Fruit fly (Drosophila melanogaster) ovary, adult (tissue): ENCODE results near the gene CG43052.

ENCODE experiments used
- CG17801 ChIP-seq: fragments of 200-800 bp; optimal IDR thresholded peaks from 2 replicates; lab custom pipeline; 2019; ENCODE audit warnings: missing biosample characterization, mild to moderate bottlenecking, missing genetic modification characterization, moderate library complexity; ENCODE audit not compliant: partially characterized antibody

CG43052 gene

dm6 chr2L:14355033-14355851 lies 3.4 kb downstream of the CG43052 start, which contains the start of gene Rab14:
Gene Rab14 (plus strand): TSS chr2L:14355145.
- TF ChIP-seq CG17801 (GFP tag; lab: Kevin White, UChicago): peak; percentile 47

- TF ChIP-seq CG17801 (GFP tag; lab: Kevin White, UChicago): no peak
These were observed 3.9 kb downstream of the CG43052 start for dm6 chr2L:14355852-14356174.

DNA sequence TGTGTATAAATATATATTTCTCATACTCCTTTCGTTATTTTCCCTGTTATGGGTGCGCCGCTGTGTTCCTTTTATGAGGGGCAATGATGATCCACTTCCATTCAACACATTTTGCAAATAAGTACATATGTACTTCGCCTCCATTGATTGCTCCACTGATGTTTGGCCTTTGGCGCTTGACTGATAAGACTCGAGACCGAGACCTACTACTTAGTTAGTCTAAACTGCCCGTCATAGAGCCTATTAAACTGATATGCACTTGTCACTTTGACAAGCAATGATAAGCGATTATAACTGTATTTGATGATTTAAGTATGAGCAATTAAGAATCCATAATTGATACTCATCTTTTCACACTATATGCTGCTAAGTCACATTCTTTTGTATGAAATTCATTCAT lies 4.4 kb downstream of the CG43052 start:
- TF ChIP-seq CG17801 (GFP tag; lab: Kevin White, UChicago): no peak

DNA sequence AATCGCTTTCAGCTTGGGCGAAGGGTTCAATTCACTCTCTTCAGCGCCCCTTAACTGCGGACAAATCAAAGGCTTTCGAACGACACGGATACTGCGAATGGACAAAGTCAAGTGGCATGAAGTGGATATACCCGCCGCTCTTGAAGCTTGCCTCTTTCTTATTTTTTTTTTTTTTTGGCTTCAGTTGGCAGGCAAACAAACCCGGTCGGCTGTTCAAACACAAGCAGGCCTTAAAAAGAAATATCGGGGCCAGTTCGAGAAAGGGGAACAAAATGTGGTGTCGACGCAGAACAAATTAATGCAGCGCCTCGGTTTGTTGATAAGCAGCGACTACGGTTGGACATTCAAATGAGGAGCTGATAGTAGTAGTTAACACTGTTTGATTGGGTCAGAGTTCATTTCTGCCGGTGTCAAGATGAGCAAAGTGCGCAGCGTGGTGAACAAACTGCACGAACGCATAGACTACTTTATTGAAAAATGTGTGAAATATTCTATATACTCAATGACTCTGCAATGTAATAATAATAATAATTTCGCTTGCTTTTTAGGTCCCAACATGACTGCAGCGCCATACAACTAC lies 5.0 kb downstream of the CG43052 start:
- TF ChIP-seq CG17801 (GFP tag; lab: Kevin White, UChicago): no peak

DNA sequence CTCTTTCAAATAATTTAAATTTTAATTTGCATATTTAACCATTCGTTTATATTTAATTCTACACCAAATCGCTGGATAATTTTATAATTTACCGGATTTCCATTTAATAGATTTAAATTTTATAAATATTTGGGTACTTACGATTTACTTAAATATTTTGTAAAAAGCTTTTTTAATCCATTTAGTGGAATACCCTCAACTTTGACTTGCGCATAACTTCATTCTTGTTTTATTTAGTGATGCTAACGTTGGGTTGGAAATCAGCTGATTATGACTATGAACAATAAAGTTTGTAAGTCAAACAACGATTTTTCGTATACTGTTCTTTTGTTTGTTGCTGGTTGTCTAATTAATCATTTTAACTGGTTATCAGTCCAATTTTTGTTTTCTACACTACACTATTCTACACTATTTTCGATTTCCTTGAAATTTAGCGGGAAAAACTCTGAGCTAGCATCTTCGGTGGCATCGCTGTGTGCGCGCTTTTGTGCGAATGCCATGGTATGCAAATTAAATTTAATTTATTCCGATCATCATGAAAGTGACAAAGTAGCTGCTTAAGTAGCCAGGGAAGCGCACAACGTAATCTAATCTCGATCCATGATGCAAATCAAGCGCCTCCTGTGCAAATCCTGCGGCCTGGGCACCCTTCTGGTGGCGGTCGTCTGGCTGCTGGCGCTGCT lies 7.0 kb downstream of the CG43052 start, which contains the start of gene Pgant35A:
Gene Pgant35A, plus strand, starts transcription at position 473 of the 683 bp plus-strand sequence.
- TF ChIP-seq CG17801 (GFP tag; lab: Kevin White, UChicago): no peak

DNA sequence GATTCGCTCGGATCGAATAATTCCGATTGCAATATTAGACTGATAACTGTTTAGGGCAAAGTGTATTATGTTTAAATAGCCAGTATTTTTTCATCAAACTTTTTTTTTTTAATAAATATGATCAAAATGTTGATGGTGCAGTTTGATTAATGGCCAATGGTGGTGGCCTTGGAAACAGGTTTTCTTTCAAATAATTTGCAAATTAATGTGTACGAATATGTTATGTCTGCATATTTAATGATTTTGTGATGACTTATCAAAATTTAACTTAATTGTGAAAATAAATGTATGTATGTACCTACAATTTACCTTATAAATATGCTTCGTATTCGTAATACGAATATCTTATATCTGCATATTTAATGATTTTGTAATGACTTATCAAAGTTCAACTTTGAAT lies 9.4 kb downstream of the CG43052 start:
- TF ChIP-seq CG17801 (GFP tag; lab: Kevin White, UChicago): no peak

DNA sequence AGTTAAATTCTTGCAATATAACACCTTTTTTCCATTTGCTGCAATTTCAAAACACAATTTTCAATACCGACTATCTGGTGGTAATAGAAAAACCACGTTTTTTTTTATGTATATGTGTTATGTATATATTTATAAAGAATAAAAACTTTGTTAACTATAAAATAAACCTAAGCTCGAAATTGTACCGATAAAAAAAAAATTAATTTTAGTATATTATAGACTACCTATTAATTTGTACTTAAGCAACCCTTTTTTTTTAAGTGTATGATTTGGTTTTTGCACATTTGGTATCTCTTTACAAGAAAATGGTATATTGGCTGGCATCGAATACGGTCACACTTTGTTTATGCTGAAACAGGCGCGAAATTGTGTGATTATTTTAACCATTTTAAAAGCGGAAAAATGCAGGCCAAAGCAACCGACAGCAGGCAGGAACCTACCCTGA lies 9.9 kb downstream of the CG43052 start, which contains the start of gene spel1:
Gene spel1, plus strand, starts transcription at position 334 of the 445 bp plus-strand sequence.
- peak; percentile 72 for TF ChIP-seq CG17801 (GFP tag; lab: Kevin White, UChicago)

DNA sequence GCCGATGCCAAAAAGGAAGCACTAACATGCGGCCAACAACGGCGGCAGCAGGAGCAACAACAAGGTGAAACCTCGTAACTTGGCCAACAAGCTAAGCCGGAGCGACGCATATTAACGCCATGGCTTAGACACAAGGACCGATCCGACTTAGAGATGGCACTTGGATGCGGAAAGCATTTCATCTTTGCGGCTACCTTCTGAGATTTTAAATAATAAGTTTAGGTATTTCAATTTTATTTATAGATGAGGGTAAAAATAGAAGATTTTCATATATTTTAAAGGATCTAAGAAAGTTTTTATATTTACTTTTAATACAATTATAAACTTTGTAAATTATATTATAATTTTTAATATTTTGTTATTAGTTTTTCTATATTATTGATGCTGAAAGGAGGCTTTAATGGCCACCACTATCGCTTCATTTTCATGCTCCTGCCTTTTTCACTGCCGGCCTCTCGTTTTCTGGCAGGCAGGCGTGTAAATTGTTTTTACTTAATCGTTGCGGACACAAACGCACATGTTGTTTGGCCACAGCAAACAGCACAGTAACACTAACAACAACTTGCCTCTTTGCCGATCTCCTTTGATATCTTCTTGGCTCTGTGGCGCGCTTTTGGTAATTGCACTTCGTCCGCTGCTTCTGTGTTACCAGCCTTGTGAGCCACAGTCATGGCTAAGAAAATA lies 14.9 kb downstream of the CG43052 start:
- no peak for TF ChIP-seq CG17801 (GFP tag; lab: Kevin White, UChicago)

DNA sequence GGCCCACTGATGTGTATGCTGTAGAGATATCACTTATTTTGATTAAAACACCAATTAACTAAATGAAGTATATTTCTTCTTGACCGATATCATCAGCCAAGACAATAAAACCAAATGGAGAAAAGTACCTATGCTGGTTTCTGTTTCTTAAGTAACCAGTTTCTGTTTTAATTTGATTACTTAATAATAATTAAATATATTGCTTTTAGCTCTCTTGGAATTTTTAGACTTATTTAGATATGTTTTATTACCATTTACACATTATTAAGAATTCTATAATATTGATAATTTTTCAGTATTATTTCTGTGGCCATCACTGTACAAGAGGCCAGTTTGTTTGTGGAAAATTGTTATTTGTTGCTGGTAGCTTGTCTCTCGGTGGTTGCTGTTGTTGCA lies 15.4 kb downstream of the CG43052 start:
- no peak for TF ChIP-seq CG17801 (GFP tag; lab: Kevin White, UChicago)

DNA sequence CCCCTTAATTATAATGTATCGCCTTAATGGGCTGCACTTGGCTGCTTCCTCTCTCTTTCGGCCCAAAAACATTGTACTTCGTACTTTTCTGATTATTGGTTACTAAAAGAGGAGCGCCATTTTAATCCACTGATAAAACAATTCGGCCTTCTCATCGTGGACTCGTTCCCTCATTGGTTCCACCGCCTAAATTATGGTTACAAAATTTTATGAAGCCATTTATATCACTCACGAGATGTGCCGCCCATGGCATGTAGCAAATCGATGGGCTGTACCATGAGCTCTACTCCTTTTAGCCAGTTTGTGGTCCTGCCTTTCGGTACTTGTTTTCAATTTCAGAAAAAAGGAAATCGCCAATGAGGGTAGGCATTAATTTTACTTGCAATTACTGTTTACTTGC lies 17.0 kb downstream of the CG43052 start:
- TF ChIP-seq CG17801 (GFP tag; lab: Kevin White, UChicago): no peak

DNA sequence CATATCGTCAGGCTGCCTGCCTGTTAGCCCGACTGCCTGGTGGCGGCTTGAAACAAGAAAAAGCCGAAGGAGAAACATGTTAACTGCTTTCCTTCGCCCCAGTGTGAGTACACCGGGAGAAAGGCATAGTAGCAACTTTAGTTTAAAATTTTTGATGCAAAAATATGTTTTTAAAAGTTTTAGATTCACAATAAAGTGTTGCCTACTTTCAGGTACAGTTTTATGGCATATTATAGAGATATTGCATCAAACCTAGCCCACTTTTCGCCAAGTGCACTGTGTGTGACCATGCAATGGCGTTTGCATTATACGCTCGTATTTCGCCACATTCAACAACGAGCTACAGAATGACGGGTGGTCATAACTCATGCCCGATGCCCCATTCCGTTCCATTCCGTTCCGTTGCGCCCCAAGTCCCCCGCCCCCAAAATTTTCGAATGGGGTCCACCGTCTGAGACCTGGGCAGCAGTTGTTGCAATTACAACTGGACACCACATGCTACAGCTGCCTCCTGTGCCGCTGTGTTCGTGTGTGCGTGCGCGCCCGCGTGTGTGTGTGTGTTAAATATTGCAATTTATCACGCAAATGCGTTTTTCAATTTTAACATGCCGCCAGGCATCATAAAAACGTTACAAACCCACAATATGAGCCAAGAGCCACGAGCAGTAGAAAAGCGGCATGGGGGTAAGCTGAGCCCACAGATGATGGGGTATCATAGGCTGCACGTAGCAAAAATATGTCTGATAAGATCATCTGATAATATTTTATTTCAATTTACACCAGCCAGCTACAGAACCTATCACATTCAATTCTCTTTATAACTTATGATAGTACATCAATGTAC lies 18.3 kb downstream of the CG43052 start:
- no peak for TF ChIP-seq CG17801 (GFP tag; lab: Kevin White, UChicago)

- TF ChIP-seq CG17801 (GFP tag; lab: Kevin White, UChicago): no peak
These were observed 18.9 kb downstream of the CG43052 start for dm6 chr2L:14370777-14371096.

dm6 chr2L:14372254-14372717 lies 20.4 kb downstream of the CG43052 start:
- TF ChIP-seq CG17801 (GFP tag; lab: Kevin White, UChicago): no peak

DNA sequence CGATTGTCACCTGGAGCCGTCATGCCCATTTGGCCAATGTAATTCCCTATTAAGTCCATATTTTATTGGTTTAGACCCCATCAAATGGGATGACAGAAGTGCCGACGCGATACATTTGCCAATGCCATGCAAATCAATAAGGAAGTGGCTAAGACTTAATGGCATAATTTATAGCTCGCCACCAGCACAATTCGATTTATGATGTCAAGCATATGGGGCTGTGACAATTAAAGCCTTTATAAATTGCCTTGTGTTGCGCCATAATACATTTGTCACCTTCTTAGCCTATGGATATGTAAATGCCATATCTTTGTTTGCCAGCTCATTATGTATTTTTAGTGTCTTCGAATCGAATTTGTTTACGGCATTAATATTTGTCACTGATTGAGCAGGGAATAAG lies 21.4 kb downstream of the CG43052 start:
- no peak for TF ChIP-seq CG17801 (GFP tag; lab: Kevin White, UChicago)
